Fruit fly (Drosophila melanogaster): ENCODE results near the gene sloth1.

DNA sequence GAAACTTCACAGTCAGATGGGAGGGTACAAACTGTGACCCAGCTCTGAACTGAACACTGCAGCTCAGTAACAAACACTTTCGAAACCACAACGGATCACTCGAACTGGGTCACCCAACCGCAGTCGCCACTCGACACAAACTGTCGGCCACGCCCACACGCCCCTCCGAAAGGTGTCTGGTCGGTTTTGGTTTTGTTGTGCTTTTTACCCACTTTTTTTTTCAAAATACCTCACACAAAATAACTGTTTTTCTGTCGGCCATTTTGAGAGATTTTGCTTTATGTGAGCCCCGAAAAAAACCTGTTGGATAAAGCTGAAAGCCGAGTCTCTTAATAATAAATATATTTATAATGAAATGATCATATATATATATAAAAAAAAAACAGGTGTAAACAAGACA lies 19.9 kb upstream of the sloth1 start, which contains the start of gene ogre:
- TF ChIP-seq CG34367 (tag; optimal IDR thresholded peaks at IDR 0.05) (no peak), CG8159 (tag; optimal IDR thresholded peaks at IDR 0.05) (no peak), CG10348 (GFP tag; IDR thresholded peaks at IDR 0.05) (no peak), fd96Ca (GFP tag; IDR thresholded peaks at IDR 0.05) (no peak), EcR (GFP tag; optimal IDR thresholded peaks at IDR 0.05) (peak; percentile 46), CG14655 (GFP tag; optimal IDR thresholded peaks at IDR 0.05) (no peak), Pif1A (GFP tag; optimal IDR thresholded peaks at IDR 0.05) (no peak), Snoo (tag; optimal IDR thresholded peaks at IDR 0.05) (peak; percentile 29), CG4496 (GFP tag; IDR thresholded peaks at IDR 0.05) (peak; percentile 39; the same call in 1 of the 3 replicates)
